Fruit fly (Drosophila melanogaster) whole organism, embryonic: ENCODE measurements around the gene ZnT86D.

Experiments
- Atf-2 ChIP-seq: fragments of 200-800 bp; sonication (Bioruptor generic); optimal IDR thresholded peaks from 2 replicates; lab custom pipeline; 2016; ENCODE audit warnings: missing biosample characterization, missing genetic modification characterization
- CG11560 ChIP-seq: fragments of 200-800 bp; sonication (Bioruptor generic); IDR thresholded peaks from 3 replicates; pipeline ENCODE4 v1.3.6; 2022; ENCODE audit warnings: missing biosample characterization, missing genetic modification characterization
- CG11696 ChIP-seq: fragments of 200-800 bp; sonication (Bioruptor generic); IDR thresholded peaks from 2 replicates; pipeline ENCODE4 v1.3.6; 2022; ENCODE audit warnings: missing biosample characterization, missing genetic modification characterization
- CG11723 ChIP-seq: fragments of 200-800 bp; sonication (Bioruptor generic); optimal IDR thresholded peaks from 2 replicates; lab custom pipeline; 2017; ENCODE audit warnings: missing biosample characterization, mild to moderate bottlenecking, missing genetic modification characterization
- CG12744 ChIP-seq: fragments of 200-800 bp; sonication (Bioruptor generic); optimal IDR thresholded peaks from 2 replicates; lab custom pipeline; 2016; ENCODE audit warnings: missing biosample characterization, missing genetic modification characterization
- CG13424 ChIP-seq: fragments of 200-800 bp; sonication (Bioruptor generic); optimal IDR thresholded peaks from 2 replicates; lab custom pipeline; 2019; ENCODE audit warnings: missing biosample characterization, mild to moderate bottlenecking, missing genetic modification characterization, moderate library complexity
- CG13775 ChIP-seq: fragments of 200-800 bp; sonication (Bioruptor generic); optimal IDR thresholded peaks from 3 replicates; lab custom pipeline; 2017; ENCODE audit warnings: missing biosample characterization, mild to moderate bottlenecking, missing genetic modification characterization
- CG14050 ChIP-seq: fragments of 200-800 bp; sonication (Bioruptor generic); IDR thresholded peaks from 3 replicates; pipeline ENCODE4 v1.3.6; 2022; ENCODE audit warnings: missing biosample characterization, missing genetic modification characterization
- CG14860 ChIP-seq: fragments of 200-800 bp; sonication (Bioruptor generic); IDR thresholded peaks from 3 replicates; pipeline ENCODE4 v1.3.6; 2022; ENCODE audit warnings: missing biosample characterization, missing genetic modification characterization; ENCODE audit not compliant: partially characterized antibody
- CG18011 ChIP-seq: fragments of 200-800 bp; sonication (Bioruptor generic); optimal IDR thresholded peaks from 2 replicates; lab custom pipeline; 2017; ENCODE audit warnings: missing biosample characterization, missing genetic modification characterization, mild to moderate bottlenecking, moderate library complexity, missing genotype
- CG18476 ChIP-seq: fragments of 200-800 bp; sonication (Bioruptor generic); optimal IDR thresholded peaks from 2 replicates; lab custom pipeline; 2016; ENCODE audit warnings: missing biosample characterization, mild to moderate bottlenecking, missing genetic modification characterization
- CG2120 ChIP-seq: fragments of 200-800 bp; sonication (Bioruptor generic); optimal IDR thresholded peaks from 3 replicates; lab custom pipeline; 2016; ENCODE audit warnings: missing biosample characterization, missing genetic modification characterization
- CG2199 ChIP-seq: fragments of 200-800 bp; sonication (Bioruptor generic); IDR thresholded peaks from 3 replicates; pipeline ENCODE4 v1.3.6; 2022; ENCODE audit warnings: missing biosample characterization, missing genetic modification characterization
- CG2678 ChIP-seq: fragments of 200-800 bp; sonication (Bioruptor generic); optimal IDR thresholded peaks from 3 replicates; lab custom pipeline; 2019; ENCODE audit warnings: missing biosample characterization, mild to moderate bottlenecking, missing genetic modification characterization, moderate library complexity
- CG2875 ChIP-seq: fragments of 200-800 bp; sonication (Bioruptor generic); optimal IDR thresholded peaks from 2 replicates; lab custom pipeline; 2017; ENCODE audit warnings: missing biosample characterization, mild to moderate bottlenecking, missing genetic modification characterization, missing genetic modification reagents
- CG30431 ChIP-seq: fragments of 200-800 bp; sonication (Bioruptor generic); optimal IDR thresholded peaks from 2 replicates; lab custom pipeline; 2017; ENCODE audit warnings: missing biosample characterization, missing genetic modification characterization
- CG32767 ChIP-seq: fragments of 200-800 bp; sonication (Bioruptor generic); IDR thresholded peaks from 2 replicates; pipeline ENCODE4 v1.3.6; 2022; ENCODE audit warnings: missing biosample characterization, missing genetic modification characterization
- CG3847 ChIP-seq: fragments of 200-800 bp; sonication (Bioruptor generic); IDR thresholded peaks from 2 replicates; pipeline ENCODE4 v1.3.6; 2022; ENCODE audit warnings: missing biosample characterization, missing genetic modification characterization
- CG4424 ChIP-seq: fragments of 200-800 bp; sonication (Bioruptor generic); optimal IDR thresholded peaks from 3 replicates; lab custom pipeline; 2016; ENCODE audit warnings: missing biosample characterization, missing genetic modification characterization
- CG5245 ChIP-seq: fragments of 200-800 bp; sonication (Bioruptor generic); optimal IDR thresholded peaks from 3 replicates; lab custom pipeline; 2016; ENCODE audit warnings: missing biosample characterization, missing genetic modification characterization
- CG6654 ChIP-seq: fragments of 200-800 bp; sonication (Bioruptor generic); optimal IDR thresholded peaks from 2 replicates; lab custom pipeline; 2017; ENCODE audit warnings: missing biosample characterization, mild to moderate bottlenecking, missing genetic modification characterization
- CG6765 ChIP-seq: fragments of 200-800 bp; sonication (Bioruptor generic); optimal IDR thresholded peaks from 3 replicates; lab custom pipeline; 2017; ENCODE audit warnings: missing biosample characterization, mild to moderate bottlenecking, missing genetic modification characterization
- CG6854 ChIP-seq: fragments of 200-800 bp; sonication (Bioruptor generic); optimal IDR thresholded peaks from 3 replicates; lab custom pipeline; 2017; ENCODE audit warnings: missing biosample characterization, mild to moderate bottlenecking, missing genetic modification characterization
- CG7372 ChIP-seq: fragments of 200-800 bp; sonication (Bioruptor generic); IDR thresholded peaks from 2 replicates; pipeline ENCODE4 v1.3.6; 2022; ENCODE audit warnings: missing biosample characterization, missing genetic modification characterization
- CG7928 ChIP-seq: fragments of 200-800 bp; sonication (Bioruptor generic); optimal IDR thresholded peaks from 2 replicates; lab custom pipeline; 2017; ENCODE audit warnings: missing biosample characterization, mild to moderate bottlenecking, missing genetic modification characterization
- CG8388 ChIP-seq: fragments of 200-800 bp; sonication (Bioruptor generic); optimal IDR thresholded peaks from 2 replicates; lab custom pipeline; 2019; ENCODE audit warnings: missing biosample characterization, mild to moderate bottlenecking, missing genetic modification characterization, moderate library complexity
- CG9727 ChIP-seq: fragments of 200-800 bp; sonication (Bioruptor generic); optimal IDR thresholded peaks from 3 replicates; lab custom pipeline; 2017; ENCODE audit warnings: missing biosample characterization, mild to moderate bottlenecking, missing genetic modification characterization
- Dbx ChIP-seq: fragments of 200-800 bp; sonication (Bioruptor generic); IDR thresholded peaks from 3 replicates; pipeline ENCODE4 v1.3.6; 2022; ENCODE audit warnings: missing biosample characterization, missing genetic modification characterization
- Dip3 ChIP-seq: fragments of 200-800 bp; sonication (Bioruptor generic); optimal IDR thresholded peaks from 3 replicates; lab custom pipeline; 2016; ENCODE audit warnings: missing biosample characterization, missing genetic modification characterization
- Dp ChIP-seq: fragments of 200-800 bp; sonication (Bioruptor generic); optimal IDR thresholded peaks from 2 replicates; lab custom pipeline; 2018; ENCODE audit warnings: missing biosample characterization, mild to moderate bottlenecking, missing genetic modification characterization, moderate library complexity
- GATAe ChIP-seq: fragments of 200-800 bp; sonication (Bioruptor generic); conservative IDR thresholded peaks from 2 replicates; pipeline ENCODE4 v1.3.6; 2022; ENCODE audit warnings: missing biosample characterization, missing genetic modification characterization
- Gsc ChIP-seq: fragments of 200-800 bp; sonication (Bioruptor generic); IDR thresholded peaks from 2 replicates; pipeline ENCODE4 v1.3.6; 2022; ENCODE audit warnings: missing biosample characterization, missing genetic modification characterization
- HmgZ ChIP-seq: fragments of 200-800 bp; sonication (Bioruptor generic); optimal IDR thresholded peaks from 2 replicates; lab custom pipeline; 2018; ENCODE audit warnings: missing biosample characterization, mild to moderate bottlenecking, missing genetic modification characterization
- Meics ChIP-seq: fragments of 200-800 bp; sonication (Bioruptor generic); optimal IDR thresholded peaks from 2 replicates; lab custom pipeline; 2017; ENCODE audit warnings: missing biosample characterization, mild to moderate bottlenecking, missing genetic modification characterization
- Opbp ChIP-seq: fragments of 200-800 bp; sonication (Bioruptor generic); IDR thresholded peaks from 3 replicates; pipeline ENCODE4 v1.3.6; 2022; ENCODE audit warnings: missing biosample characterization, missing genetic modification characterization; ENCODE audit not compliant: partially characterized antibody
- Sry-β ChIP-seq: fragments of 200-800 bp; sonication (Bioruptor generic); optimal IDR thresholded peaks from 2 replicates; lab custom pipeline; 2018; ENCODE audit warnings: missing biosample characterization, mild to moderate bottlenecking, missing genetic modification characterization, moderate library complexity
- Stat92E ChIP-seq, 3 experiments: fragments of >200 bp in 2 of 3; fragments of 200-800 bp in 1 of 3; sonication (Bioruptor generic) in 1 of 3; optimal IDR thresholded peaks; 2 replicates each; lab custom pipeline; 2017 to 2019; ENCODE audit warnings: missing biosample characterization in 3 of 3, missing genetic modification characterization in 3 of 3, mild to moderate bottlenecking in 1 of 3, moderate library complexity in 1 of 3
- aop ChIP-seq: fragments of 200-800 bp; sonication (Bioruptor generic); IDR thresholded peaks from 2 replicates; pipeline ENCODE4 v1.3.6; 2022; ENCODE audit warnings: missing biosample characterization, missing genetic modification characterization
- bigmax ChIP-seq: fragments of 200-800 bp; sonication (Bioruptor generic); optimal IDR thresholded peaks from 2 replicates; lab custom pipeline; 2018; ENCODE audit warnings: missing biosample characterization, mild to moderate bottlenecking, missing genetic modification characterization
- dmrt11E ChIP-seq: fragments of 200-800 bp; sonication (Bioruptor generic); optimal IDR thresholded peaks from 3 replicates; lab custom pipeline; 2018; ENCODE audit warnings: missing biosample characterization, mild to moderate bottlenecking, missing genetic modification characterization, moderate library complexity
- exex ChIP-seq: fragments of 200-800 bp; sonication (Bioruptor generic); optimal IDR thresholded peaks from 4 replicates; lab custom pipeline; 2018; ENCODE audit warnings: missing biosample characterization, mild to moderate bottlenecking, missing genetic modification characterization, moderate library complexity
- fd64A ChIP-seq: fragments of 200-800 bp; sonication (Bioruptor generic); optimal IDR thresholded peaks from 3 replicates; lab custom pipeline; 2018; ENCODE audit warnings: missing biosample characterization, mild to moderate bottlenecking, missing genetic modification characterization
- gfzf ChIP-seq: fragments of 200-800 bp; sonication (Bioruptor generic); optimal IDR thresholded peaks from 2 replicates; lab custom pipeline; 2016; ENCODE audit warnings: missing biosample characterization, mild to moderate bottlenecking, missing genetic modification characterization, moderate library complexity
- maf-S ChIP-seq: fragments of 200-800 bp; sonication (Bioruptor generic); optimal IDR thresholded peaks from 2 replicates; lab custom pipeline; 2016; ENCODE audit warnings: missing biosample characterization, missing genetic modification characterization
- phol ChIP-seq: fragments of 200-800 bp; sonication (Bioruptor generic); optimal IDR thresholded peaks from 3 replicates; lab custom pipeline; 2018; ENCODE audit warnings: missing biosample characterization, mild to moderate bottlenecking, missing genetic modification characterization, moderate library complexity
- pum ChIP-seq: fragments of 200-800 bp; sonication (Bioruptor generic); optimal IDR thresholded peaks from 2 replicates; lab custom pipeline; 2016; ENCODE audit warnings: missing biosample characterization, missing genetic modification characterization
- schlank ChIP-seq: fragments of 200-800 bp; sonication (Bioruptor generic); optimal IDR thresholded peaks from 2 replicates; lab custom pipeline; 2018; ENCODE audit warnings: missing biosample characterization, mild to moderate bottlenecking, missing genetic modification characterization
- slbo ChIP-seq: fragments of 200-800 bp; sonication (Bioruptor generic); IDR thresholded peaks from 2 replicates; pipeline ENCODE4 v1.3.6; 2022; ENCODE audit warnings: missing biosample characterization, missing genetic modification characterization
- sug ChIP-seq: fragments of 200-800 bp; optimal IDR thresholded peaks from 2 replicates; lab custom pipeline; 2019; ENCODE audit warnings: missing biosample characterization, mild to moderate bottlenecking, missing genetic modification characterization, moderate library complexity

Gene ZnT86D

DNA sequence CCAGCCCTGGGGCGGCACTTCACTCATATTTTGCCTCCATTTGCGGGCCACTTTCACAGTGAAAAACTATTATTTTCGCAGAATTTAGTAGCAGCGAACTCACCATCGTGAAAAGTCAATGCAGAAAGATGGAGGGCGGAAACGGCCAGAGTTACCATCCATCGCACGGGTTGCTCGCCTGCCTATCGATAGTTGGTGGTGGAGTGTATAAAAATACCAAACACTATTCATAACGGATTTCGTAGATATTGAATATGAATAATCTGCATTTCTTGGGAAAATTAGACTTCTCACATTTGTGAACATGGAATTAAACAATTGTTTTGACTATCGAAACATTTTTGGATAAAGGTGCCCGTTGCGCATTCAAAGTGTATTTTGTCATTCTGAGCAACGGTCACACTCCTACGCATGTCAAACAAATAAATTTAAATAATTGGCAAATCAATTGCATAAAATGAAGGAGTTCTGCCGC, 1.9 kb upstream of the ZnT86D start, which contains the start of the genes RpS25 and CG4820 (continued):
- TF ChIP-seq CG11723 (GFP tag; lab: Kevin White, UChicago) (peak; percentile 88), Stat92E (GFP tag; optimal IDR thresholded peaks at IDR 0.05; lab: Kevin White, UChicago) (peak in 1 of 3 experiments; percentile 66), CG9727 (peak; percentile 95), CG11560 (tag; lab: Robert Waterston, UW) (peak; percentile 54; the same call in 2 of the 3 replicates), CG2120 (GFP tag; lab: Kevin White, UChicago) (peak; percentile 78), Dbx (GFP tag; lab: Robert Waterston, UW) (peak; percentile 92), CG30431 (GFP tag; lab: Kevin White, UChicago) (peak; percentile 83), aop (GFP tag; lab: Robert Waterston, UW) (0 out of 2 replicates have a peak, but pooled peaks have one; percentile 15), GATAe (GFP tag; lab: Robert Waterston, UW) (peak; percentile 70), CG2678 (tag; lab: Kevin White, UChicago) (peak; percentile 85), CG11696 (GFP tag; lab: Robert Waterston, UW) (peak; percentile 42), bigmax (GFP tag; lab: Kevin White, UChicago) (peak; percentile 92), CG4424 (peak; percentile 92), maf-S (GFP tag; lab: Kevin White, UChicago) (peak; percentile 88), Dp (GFP tag; lab: Kevin White, UChicago) (peak; percentile 64), CG7928 (GFP tag; lab: Kevin White, UChicago) (peak; percentile 78), Gsc (GFP tag; lab: Robert Waterston, UW) (no peak), Dip3 (GFP tag; lab: Kevin White, UChicago) (peak; percentile 81), dmrt11E (tag; lab: Kevin White, UChicago) (peak; percentile 85), Atf-2 (GFP tag; lab: Kevin White, UChicago) (peak; percentile 89), CG18011 (GFP tag; lab: Kevin White, UChicago) (peak; percentile 84), Opbp (peak; percentile 76), HmgZ (peak; percentile 92), CG7372 (GFP tag; lab: Robert Waterston, UW) (peak; percentile 82), schlank (tag; lab: Kevin White, UChicago) (peak; percentile 93), CG18476 (GFP tag; lab: Kevin White, UChicago) (peak; percentile 76), gfzf (peak; percentile 97), sug (tag; lab: Kevin White, UChicago) (peak; percentile 92), pum (GFP tag; lab: Kevin White, UChicago) (peak; percentile 78), CG8388 (GFP tag; lab: Kevin White, UChicago) (peak; percentile 82), CG13424 (tag; lab: Kevin White, UChicago) (peak; percentile 84), CG2199 (GFP tag; lab: Robert Waterston, UW) (0 out of 3 replicates have a peak, but pooled peaks have one; percentile 10), CG12744 (peak; percentile 82), CG6654 (GFP tag; lab: Kevin White, UChicago) (peak; percentile 71), CG32767 (GFP tag; lab: Robert Waterston, UW) (peak; percentile 66; the same call in 1 of the 2 replicates), CG2875 (GFP tag; lab: Kevin White, UChicago) (peak; percentile 92), fd64A (peak; percentile 94), CG5245 (GFP tag; lab: Kevin White, UChicago) (peak; percentile 85), CG13775 (GFP tag; lab: Kevin White, UChicago) (peak; percentile 97), CG3847 (GFP tag; lab: Robert Waterston, UW) (peak; percentile 95), Sry-β (GFP tag; lab: Kevin White, UChicago) (peak; percentile 69), slbo (GFP tag; lab: Robert Waterston, UW) (peak; percentile 86), CG14860 (peak; percentile 77), phol (peak; percentile 100), CG6765 (GFP tag; lab: Kevin White, UChicago) (peak; percentile 97), Meics (GFP tag; lab: Kevin White, UChicago) (peak; percentile 96), exex (tag; lab: Kevin White, UChicago) (peak; percentile 69), CG14050 (peak; percentile 85), CG6854 (GFP tag; lab: Kevin White, UChicago) (peak; percentile 90)
